Fruit fly (Drosophila melanogaster) whole organism, embryonic: ENCODE measurements around the gene Tango2.

Experiments used
- BEAF-32 ChIP-seq: fragments of 200-800 bp; sonication (Bioruptor generic); optimal IDR thresholded peaks from 3 replicates; lab custom pipeline; 2017; ENCODE audit warnings: missing biosample characterization, missing genetic modification characterization, mild to moderate bottlenecking, moderate library complexity, missing genetic modification reagents
- Bdp1 ChIP-seq: fragments of 200-800 bp; sonication (Bioruptor generic); optimal IDR thresholded peaks from 3 replicates; lab custom pipeline; 2016; ENCODE audit warnings: missing biosample characterization, missing genetic modification characterization
- Blimp-1 ChIP-seq: fragments of 200-800 bp; sonication (Bioruptor generic); optimal IDR thresholded peaks from 3 replicates; lab custom pipeline; 2018; ENCODE audit warnings: missing biosample characterization, missing genetic modification characterization, mild to moderate bottlenecking, moderate library complexity, missing genetic modification reagents
- CG10209 ChIP-seq: fragments of 200-800 bp; sonication (Bioruptor generic); optimal IDR thresholded peaks from 3 replicates; lab custom pipeline; 2017; ENCODE audit warnings: missing biosample characterization, mild to moderate bottlenecking, missing genetic modification characterization, missing genetic modification reagents
- CG12155 ChIP-seq: fragments of 200-800 bp; sonication (Bioruptor generic); optimal IDR thresholded peaks from 3 replicates; lab custom pipeline; 2016; ENCODE audit warnings: missing biosample characterization, missing genetic modification characterization
- CG13287 ChIP-seq: fragments of 200-800 bp; sonication (Bioruptor generic); IDR thresholded peaks from 2 replicates; pipeline ENCODE4 v1.3.6; 2022; ENCODE audit warnings: missing biosample characterization, missing genetic modification characterization; ENCODE audit not compliant: partially characterized antibody
- CG14965 ChIP-seq: fragments of 200-800 bp; sonication (Bioruptor generic); optimal IDR thresholded peaks from 2 replicates; lab custom pipeline; 2016; ENCODE audit warnings: missing biosample characterization, missing genetic modification characterization, borderline replicate concordance
- CG15073 ChIP-seq: fragments of 200-800 bp; sonication (Bioruptor generic); optimal IDR thresholded peaks from 2 replicates; lab custom pipeline; 2016; ENCODE audit warnings: missing biosample characterization, missing genetic modification characterization
- CG1602 ChIP-seq: fragments of 200-800 bp; sonication (Bioruptor generic); optimal IDR thresholded peaks from 3 replicates; lab custom pipeline; 2016; ENCODE audit warnings: missing biosample characterization, missing genetic modification characterization
- CG16815 ChIP-seq: fragments of 200-800 bp; sonication (Bioruptor generic); optimal IDR thresholded peaks from 3 replicates; lab custom pipeline; 2017; ENCODE audit warnings: missing biosample characterization, mild to moderate bottlenecking, missing genetic modification characterization
- CG17359 ChIP-seq: fragments of 200-800 bp; sonication (Bioruptor generic); optimal IDR thresholded peaks from 3 replicates; lab custom pipeline; 2018; ENCODE audit warnings: missing biosample characterization, mild to moderate bottlenecking, missing genetic modification characterization, moderate library complexity
- CG17612 ChIP-seq: fragments of 200-800 bp; sonication (Bioruptor generic); IDR thresholded peaks from 2 replicates; pipeline ENCODE4 v1.3.6; 2022; ENCODE audit warnings: missing biosample characterization, missing genetic modification characterization
- CG18764 ChIP-seq: fragments of 200-800 bp; sonication (Bioruptor generic); optimal IDR thresholded peaks from 3 replicates; lab custom pipeline; 2016; ENCODE audit warnings: missing biosample characterization, missing genetic modification characterization
- CG2678 ChIP-seq: fragments of 200-800 bp; sonication (Bioruptor generic); optimal IDR thresholded peaks from 3 replicates; lab custom pipeline; 2019; ENCODE audit warnings: missing biosample characterization, mild to moderate bottlenecking, missing genetic modification characterization, moderate library complexity
- CG33557 ChIP-seq: fragments of 200-800 bp; sonication (Bioruptor generic); optimal IDR thresholded peaks from 2 replicates; lab custom pipeline; 2019; ENCODE audit warnings: missing biosample characterization, mild to moderate bottlenecking, missing genetic modification characterization, moderate library complexity
- CG3838 ChIP-seq: fragments of 200-800 bp; sonication (Bioruptor generic); optimal IDR thresholded peaks from 3 replicates; lab custom pipeline; 2016; ENCODE audit warnings: missing biosample characterization, missing genetic modification characterization
- CG4424 ChIP-seq: fragments of 200-800 bp; sonication (Bioruptor generic); optimal IDR thresholded peaks from 3 replicates; lab custom pipeline; 2016; ENCODE audit warnings: missing biosample characterization, missing genetic modification characterization
- CG6689 ChIP-seq: fragments of 200-800 bp; sonication (Bioruptor generic); IDR thresholded peaks from 2 replicates; pipeline ENCODE4 v1.3.6; 2022; ENCODE audit warnings: missing biosample characterization, missing genetic modification characterization
- CG7372 ChIP-seq: fragments of 200-800 bp; sonication (Bioruptor generic); IDR thresholded peaks from 2 replicates; pipeline ENCODE4 v1.3.6; 2022; ENCODE audit warnings: missing biosample characterization, missing genetic modification characterization
- CG8089 ChIP-seq: fragments of 200-800 bp; sonication (Bioruptor generic); optimal IDR thresholded peaks from 3 replicates; lab custom pipeline; 2016; ENCODE audit warnings: missing biosample characterization, missing genetic modification characterization
- CG8944 ChIP-seq: fragments of 200-800 bp; sonication (Bioruptor generic); optimal IDR thresholded peaks from 3 replicates; lab custom pipeline; 2016; ENCODE audit warnings: missing biosample characterization, missing genetic modification characterization
- CG9609 ChIP-seq: fragments of 200-800 bp; sonication (Bioruptor generic); optimal IDR thresholded peaks from 3 replicates; lab custom pipeline; 2016; ENCODE audit warnings: missing biosample characterization, missing genetic modification characterization
- CTCF ChIP-seq: fragments of 200-800 bp; sonication (Bioruptor generic); optimal IDR thresholded peaks from 2 replicates; lab custom pipeline; 2017; ENCODE audit warnings: missing biosample characterization, mild to moderate bottlenecking, missing genetic modification characterization, moderate library complexity
- Gug ChIP-seq: fragments of 200-800 bp; sonication (Bioruptor generic); IDR thresholded peaks from 4 replicates; pipeline ENCODE4 v1.3.6; 2022; ENCODE audit warnings: missing biosample characterization, missing genetic modification characterization
- H2.0 ChIP-seq: fragments of 200-800 bp; sonication (Bioruptor generic); IDR thresholded peaks from 2 replicates; pipeline ENCODE4 v1.3.6; 2022; ENCODE audit warnings: missing biosample characterization, missing genetic modification characterization
- Hr51 ChIP-seq, 2 experiments: fragments of 200-800 bp; sonication (Bioruptor generic); optimal IDR thresholded peaks; 2 replicates in 1 of 2; 3 replicates in 1 of 2; lab custom pipeline; 2016 to 2018; ENCODE audit warnings: missing biosample characterization in 2 of 2, missing genetic modification characterization in 2 of 2, mild to moderate bottlenecking in 1 of 2, moderate library complexity in 1 of 2
- Hsf ChIP-seq: fragments of 200-800 bp; sonication (Bioruptor generic); optimal IDR thresholded peaks from 3 replicates; lab custom pipeline; 2016; ENCODE audit warnings: missing biosample characterization, missing genetic modification characterization
- PHDP ChIP-seq: fragments of 200-800 bp; sonication (Bioruptor generic); optimal IDR thresholded peaks from 3 replicates; lab custom pipeline; 2018; ENCODE audit warnings: missing biosample characterization, mild to moderate bottlenecking, missing genetic modification characterization, moderate library complexity
- Scr ChIP-seq: fragments of 200-800 bp; sonication (Bioruptor generic); IDR thresholded peaks from 2 replicates; pipeline ENCODE4 v1.3.6; 2022; ENCODE audit warnings: missing biosample characterization, missing genetic modification characterization; ENCODE audit not compliant: partially characterized antibody
- Spps ChIP-seq: fragments of 200-800 bp; sonication (Bioruptor generic); optimal IDR thresholded peaks from 2 replicates; lab custom pipeline; 2018; ENCODE audit warnings: missing biosample characterization, mild to moderate bottlenecking, missing genetic modification characterization
- Ssrp ChIP-seq: fragments of 200-800 bp; sonication (Bioruptor generic); optimal IDR thresholded peaks from 2 replicates; lab custom pipeline; 2018; ENCODE audit warnings: missing biosample characterization, mild to moderate bottlenecking, missing genetic modification characterization, moderate library complexity
- Tbp ChIP-seq: fragments of >200 bp; optimal IDR thresholded peaks from 2 replicates; lab custom pipeline; 2018; ENCODE audit warnings: missing biosample characterization, missing genetic modification characterization
- chm ChIP-seq: fragments of 200-800 bp; sonication (Bioruptor generic); IDR thresholded peaks from 2 replicates; pipeline ENCODE4 v1.3.6; 2022; ENCODE audit warnings: missing biosample characterization, missing genetic modification characterization
- danr ChIP-seq: fragments of 200-800 bp; sonication (Bioruptor generic); IDR thresholded peaks from 2 replicates; pipeline ENCODE4 v1.3.6; 2022; ENCODE audit warnings: missing biosample characterization, missing genetic modification characterization
- disco-r ChIP-seq: fragments of 200-800 bp; sonication (Bioruptor generic); optimal IDR thresholded peaks from 2 replicates; lab custom pipeline; 2016; ENCODE audit warnings: missing biosample characterization, missing genetic modification characterization
- grn ChIP-seq: fragments of 200-800 bp; sonication (Bioruptor generic); optimal IDR thresholded peaks from 3 replicates; lab custom pipeline; 2017; ENCODE audit warnings: missing biosample characterization, missing genetic modification characterization
- hb ChIP-seq: fragments of 200-800 bp; sonication (Bioruptor generic); IDR thresholded peaks from 3 replicates; pipeline ENCODE4 v1.3.6; 2022; ENCODE audit warnings: missing biosample characterization, missing genetic modification characterization; ENCODE audit not compliant: partially characterized antibody
- hbn ChIP-seq: fragments of 200-800 bp; sonication (Bioruptor generic); IDR thresholded peaks from 2 replicates; pipeline ENCODE4 v1.3.6; 2022; ENCODE audit warnings: missing biosample characterization, missing genetic modification characterization; ENCODE audit not compliant: partially characterized antibody
- hkb ChIP-seq, 2 experiments: fragments of 200-800 bp in 1 of 2; fragments of >200 bp in 1 of 2; sonication (Bioruptor generic) in 1 of 2; IDR thresholded peaks in 1 of 2; optimal IDR thresholded peaks in 1 of 2; 2 replicates each; pipeline versions ENCODE4 v1.3.6 to Lab custom; 2017 to 2022; ENCODE audit warnings: missing biosample characterization in 1 of 2, missing genetic modification characterization in 1 of 2
- insv ChIP-seq, 2 experiments: fragments of 200-800 bp; sonication (Bioruptor generic); optimal IDR thresholded peaks; 3 replicates each; lab custom pipeline; 2016 to 2018; ENCODE audit warnings: missing biosample characterization in 2 of 2, missing genetic modification characterization in 2 of 2
- jing ChIP-seq: fragments of 200-800 bp; sonication (Bioruptor generic); optimal IDR thresholded peaks from 2 replicates; lab custom pipeline; 2018; ENCODE audit warnings: missing biosample characterization, mild to moderate bottlenecking, missing genetic modification characterization
- ken ChIP-seq: fragments of 200-800 bp; sonication (Bioruptor generic); IDR thresholded peaks from 3 replicates; pipeline ENCODE4 v1.3.6; 2022; ENCODE audit warnings: missing biosample characterization, missing genetic modification characterization
- lmd ChIP-seq: fragments of 200-800 bp; sonication (Bioruptor generic); IDR thresholded peaks from 2 replicates; pipeline ENCODE4 v1.3.6; 2022; ENCODE audit warnings: missing biosample characterization, missing genetic modification characterization
- lola ChIP-seq, 3 experiments: fragments of >200 bp in 2 of 3; fragments of 200-800 bp in 1 of 3; sonication (Bioruptor generic) in 1 of 3; optimal IDR thresholded peaks; 2 replicates each; lab custom pipeline; 2017 to 2019; ENCODE audit warnings: missing biosample characterization in 3 of 3, missing genetic modification characterization in 3 of 3, mild to moderate bottlenecking in 1 of 3, moderate library complexity in 1 of 3
- oc ChIP-seq: fragments of 200-800 bp; sonication (Bioruptor generic); optimal IDR thresholded peaks from 2 replicates; lab custom pipeline; 2018; ENCODE audit warnings: missing biosample characterization, mild to moderate bottlenecking, missing genetic modification characterization, moderate library complexity
- phol ChIP-seq: fragments of 200-800 bp; sonication (Bioruptor generic); optimal IDR thresholded peaks from 3 replicates; lab custom pipeline; 2018; ENCODE audit warnings: missing biosample characterization, mild to moderate bottlenecking, missing genetic modification characterization, moderate library complexity
- run ChIP-seq: fragments of 200-800 bp; sonication (Bioruptor generic); optimal IDR thresholded peaks from 3 replicates; lab custom pipeline; 2018; ENCODE audit warnings: missing biosample characterization, mild to moderate bottlenecking, missing genetic modification characterization
- sisA ChIP-seq: fragments of 200-800 bp; sonication (Bioruptor generic); IDR thresholded peaks from 2 replicates; pipeline ENCODE4 v1.3.6; 2022; ENCODE audit warnings: missing biosample characterization, missing genetic modification characterization
- slp2 ChIP-seq: fragments of 200-800 bp; sonication (Bioruptor generic); optimal IDR thresholded peaks from 2 replicates; lab custom pipeline; 2016; ENCODE audit warnings: missing biosample characterization, missing genetic modification characterization
- trh ChIP-seq: fragments of 200-800 bp; sonication (Bioruptor generic); optimal IDR thresholded peaks from 2 replicates; lab custom pipeline; 2016; ENCODE audit warnings: missing biosample characterization, missing genetic modification characterization
- tup ChIP-seq: fragments of 200-800 bp; sonication (Bioruptor generic); optimal IDR thresholded peaks from 2 replicates; lab custom pipeline; 2016; ENCODE audit warnings: missing biosample characterization, mild to moderate bottlenecking, missing genetic modification characterization, moderate library complexity
- twi ChIP-seq: fragments of 200-800 bp; optimal IDR thresholded peaks from 2 replicates; lab custom pipeline; 2019; ENCODE audit warnings: missing biosample characterization, mild to moderate bottlenecking, missing genetic modification characterization, moderate library complexity

The Tango2 gene

DNA sequence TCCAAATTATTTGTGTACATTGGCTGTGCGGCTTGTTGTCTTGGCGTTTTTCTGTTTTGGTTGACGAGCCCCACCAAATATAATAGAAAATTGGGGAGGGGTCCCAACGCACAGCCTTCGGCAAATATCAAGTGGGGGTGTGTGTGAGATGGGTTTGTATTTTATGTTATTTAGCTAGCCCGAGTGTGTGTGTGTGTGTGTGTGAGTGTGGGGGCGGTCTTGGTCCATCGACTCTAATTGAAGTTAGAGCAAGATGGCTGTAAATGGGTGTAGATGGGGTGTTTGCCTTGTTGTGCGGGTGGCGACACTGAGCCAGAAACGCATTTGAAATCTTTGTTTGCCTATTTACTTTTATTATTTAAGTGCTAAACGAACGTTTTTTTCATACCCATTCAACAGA, 15.8 kb downstream of the Tango2 start (continued):
- peak; percentile 26 for TF ChIP-seq CG17359 (tag; lab: Kevin White, UChicago)
- TF ChIP-seq lola (GFP tag; optimal IDR thresholded peaks at IDR 0.05; lab: Kevin White, UChicago): no peak
- TF ChIP-seq Blimp-1 (GFP tag; lab: Kevin White, UChicago): peak; percentile 27
- TF ChIP-seq PHDP (tag; lab: Kevin White, UChicago): no peak
- TF ChIP-seq oc (tag; lab: Kevin White, UChicago): no peak
- no peak for TF ChIP-seq jing
- no peak for TF ChIP-seq CG8089 (GFP tag; lab: Kevin White, UChicago)
- TF ChIP-seq tup (GFP tag; lab: Kevin White, UChicago): no peak
- TF ChIP-seq hbn (GFP tag; lab: Robert Waterston, UW): no peak
- TF ChIP-seq sisA (GFP tag; lab: Robert Waterston, UW): no peak
- TF ChIP-seq hkb (optimal IDR thresholded peaks at IDR 0.05; lab: Kevin White, UChicago): no peak
- TF ChIP-seq hkb (GFP tag; IDR thresholded peaks at IDR 0.05; lab: Robert Waterston, UW): no peak
- TF ChIP-seq CG1602 (GFP tag; lab: Kevin White, UChicago): no peak
- no peak for TF ChIP-seq chm (GFP tag; lab: Robert Waterston, UW)
- TF ChIP-seq CG12155: no peak
- no peak for TF ChIP-seq CG16815
- no peak for TF ChIP-seq Bdp1 (GFP tag; lab: Kevin White, UChicago)
- TF ChIP-seq insv (GFP tag; optimal IDR thresholded peaks at IDR 0.05; lab: Kevin White, UChicago): no peak
- no peak for TF ChIP-seq phol (tag; lab: Kevin White, UChicago)
- TF ChIP-seq slp2: no peak
- no peak for TF ChIP-seq CG4424 (GFP tag; lab: Kevin White, UChicago)
- no peak for TF ChIP-seq CG6689 (GFP tag; lab: Robert Waterston, UW)
- no peak for TF ChIP-seq lmd (GFP tag; lab: Robert Waterston, UW)
- TF ChIP-seq Gug (GFP tag; lab: Robert Waterston, UW): no peak
- TF ChIP-seq run: no peak
- no peak for TF ChIP-seq CG3838 (GFP tag; lab: Kevin White, UChicago)
- no peak for TF ChIP-seq BEAF-32 (GFP tag; lab: Kevin White, UChicago)
- TF ChIP-seq trh (GFP tag; lab: Kevin White, UChicago): no peak
- no peak for TF ChIP-seq Spps (tag; lab: Kevin White, UChicago)
- no peak for TF ChIP-seq H2.0 (GFP tag; lab: Robert Waterston, UW)
- no peak for TF ChIP-seq Scr (GFP tag; lab: Robert Waterston, UW)
- TF ChIP-seq CG9609 (GFP tag; lab: Kevin White, UChicago): no peak
- TF ChIP-seq disco-r: peak; percentile 0
- TF ChIP-seq grn (GFP tag; lab: Kevin White, UChicago): no peak
- TF ChIP-seq CG15073 (GFP tag; lab: Kevin White, UChicago): no peak
- no peak for TF ChIP-seq CG13287
- TF ChIP-seq CTCF (GFP tag; lab: Kevin White, UChicago): no peak
- TF ChIP-seq CG17612 (GFP tag; lab: Robert Waterston, UW): no peak
- TF ChIP-seq hb: no peak
- TF ChIP-seq Ssrp (tag; lab: Kevin White, UChicago): no peak
- TF ChIP-seq CG10209: peak; percentile 9
- no peak for TF ChIP-seq Tbp (GFP tag; lab: Kevin White, UChicago)
- TF ChIP-seq CG33557 (GFP tag; lab: Kevin White, UChicago): no peak
- no peak for TF ChIP-seq Hr51 (GFP tag; optimal IDR thresholded peaks at IDR 0.05; lab: Kevin White, UChicago)
- TF ChIP-seq CG7372 (GFP tag; lab: Robert Waterston, UW): no peak
- TF ChIP-seq ken (GFP tag; lab: Robert Waterston, UW): no peak
- TF ChIP-seq CG18764 (GFP tag; lab: Kevin White, UChicago): no peak
- no peak for TF ChIP-seq CG2678 (tag; lab: Kevin White, UChicago)
- no peak for TF ChIP-seq CG8944 (GFP tag; lab: Kevin White, UChicago)
- no peak for TF ChIP-seq CG14965 (GFP tag; lab: Kevin White, UChicago)
- no peak for TF ChIP-seq Hsf (GFP tag; lab: Kevin White, UChicago)
- no peak for TF ChIP-seq twi (tag; lab: Kevin White, UChicago)
- TF ChIP-seq danr: no peak
